Fruit fly (Drosophila melanogaster) whole organism, embryonic: Measurements from ENCODE around the gene Tgt.

Source experiments
- BtbVII ChIP-seq: fragments of 200-800 bp; sonication (Bioruptor generic); optimal IDR thresholded peaks from 3 replicates; lab custom pipeline; 2017; ENCODE audit warnings: missing biosample characterization, mild to moderate bottlenecking, missing genetic modification characterization
- CG10979 ChIP-seq: fragments of 200-800 bp; sonication (Bioruptor generic); optimal IDR thresholded peaks from 2 replicates; lab custom pipeline; 2018; ENCODE audit warnings: missing biosample characterization, mild to moderate bottlenecking, missing genetic modification characterization, moderate library complexity
- CG11456 ChIP-seq: fragments of 200-800 bp; sonication (Bioruptor generic); IDR thresholded peaks from 3 replicates; pipeline ENCODE4 v1.3.6; 2022; ENCODE audit warnings: missing biosample characterization, missing genetic modification characterization
- CG12299 ChIP-seq: fragments of 200-800 bp; sonication (Bioruptor generic); optimal IDR thresholded peaks from 2 replicates; lab custom pipeline; 2018; ENCODE audit warnings: missing biosample characterization, mild to moderate bottlenecking, missing genetic modification characterization
- CG12391 ChIP-seq: fragments of 200-800 bp; sonication (Bioruptor generic); optimal IDR thresholded peaks from 3 replicates; lab custom pipeline; 2018; ENCODE audit warnings: missing biosample characterization, mild to moderate bottlenecking, missing genetic modification characterization, moderate library complexity
- CG12744 ChIP-seq: fragments of 200-800 bp; sonication (Bioruptor generic); optimal IDR thresholded peaks from 2 replicates; lab custom pipeline; 2016; ENCODE audit warnings: missing biosample characterization, missing genetic modification characterization
- CG13424 ChIP-seq: fragments of 200-800 bp; sonication (Bioruptor generic); optimal IDR thresholded peaks from 2 replicates; lab custom pipeline; 2019; ENCODE audit warnings: missing biosample characterization, mild to moderate bottlenecking, missing genetic modification characterization, moderate library complexity
- CG14667 ChIP-seq: fragments of 200-800 bp; sonication (Bioruptor generic); IDR thresholded peaks from 2 replicates; pipeline ENCODE4 v1.3.6; 2022; ENCODE audit warnings: missing biosample characterization, missing genetic modification characterization
- CG14710 ChIP-seq: fragments of 200-800 bp; sonication (Bioruptor generic); optimal IDR thresholded peaks from 3 replicates; lab custom pipeline; 2019; ENCODE audit warnings: missing biosample characterization, mild to moderate bottlenecking, missing genetic modification characterization, moderate library complexity
- CG1529 ChIP-seq: fragments of 200-800 bp; sonication (Bioruptor generic); optimal IDR thresholded peaks from 3 replicates; lab custom pipeline; 2018; ENCODE audit warnings: missing biosample characterization, missing genetic modification characterization
- CG1602 ChIP-seq: fragments of 200-800 bp; sonication (Bioruptor generic); optimal IDR thresholded peaks from 3 replicates; lab custom pipeline; 2016; ENCODE audit warnings: missing biosample characterization, missing genetic modification characterization
- CG16815 ChIP-seq: fragments of 200-800 bp; sonication (Bioruptor generic); optimal IDR thresholded peaks from 3 replicates; lab custom pipeline; 2017; ENCODE audit warnings: missing biosample characterization, mild to moderate bottlenecking, missing genetic modification characterization
- CG1832 ChIP-seq: fragments of 200-800 bp; sonication (Bioruptor generic); optimal IDR thresholded peaks from 2 replicates; lab custom pipeline; 2017; ENCODE audit warnings: missing biosample characterization, mild to moderate bottlenecking, missing genetic modification characterization, inconsistent platforms
- CG2120 ChIP-seq: fragments of 200-800 bp; sonication (Bioruptor generic); optimal IDR thresholded peaks from 3 replicates; lab custom pipeline; 2016; ENCODE audit warnings: missing biosample characterization, missing genetic modification characterization
- CG31441 ChIP-seq: fragments of 200-800 bp; sonication (Bioruptor generic); IDR thresholded peaks from 2 replicates; pipeline ENCODE4 v1.3.6; 2022; ENCODE audit warnings: missing biosample characterization, missing genetic modification characterization
- CG4854 ChIP-seq: fragments of 200-800 bp; sonication (Bioruptor generic); optimal IDR thresholded peaks from 2 replicates; lab custom pipeline; 2016; ENCODE audit warnings: missing biosample characterization, missing genetic modification characterization, inconsistent platforms
- CG6272 ChIP-seq: fragments of 200-800 bp; sonication (Bioruptor generic); IDR thresholded peaks from 2 replicates; pipeline ENCODE4 v1.3.6; 2022; ENCODE audit warnings: missing biosample characterization, missing genetic modification characterization
- CG6791 ChIP-seq: fragments of 200-800 bp; sonication (Bioruptor generic); IDR thresholded peaks from 3 replicates; pipeline ENCODE4 v1.3.6; 2022; ENCODE audit warnings: missing biosample characterization, missing genetic modification characterization; ENCODE audit not compliant: partially characterized antibody
- CG7987 ChIP-seq: fragments of 200-800 bp; sonication (Bioruptor generic); optimal IDR thresholded peaks from 2 replicates; lab custom pipeline; 2018; ENCODE audit warnings: missing biosample characterization, mild to moderate bottlenecking, missing genetic modification characterization, moderate library complexity
- CG8924 ChIP-seq: fragments of 200-800 bp; optimal IDR thresholded peaks from 3 replicates; lab custom pipeline; 2019; ENCODE audit warnings: missing biosample characterization, mild to moderate bottlenecking, missing genetic modification characterization, moderate library complexity
- CHES-1-like ChIP-seq: fragments of 200-800 bp; sonication (Bioruptor generic); optimal IDR thresholded peaks from 2 replicates; lab custom pipeline; 2016; ENCODE audit warnings: missing biosample characterization, missing genetic modification characterization
- Dek ChIP-seq: fragments of 200-800 bp; sonication (Bioruptor generic); optimal IDR thresholded peaks from 3 replicates; lab custom pipeline; 2019; ENCODE audit warnings: missing biosample characterization, mild to moderate bottlenecking, missing genetic modification characterization, moderate library complexity
- Gsc ChIP-seq: fragments of 200-800 bp; sonication (Bioruptor generic); IDR thresholded peaks from 2 replicates; pipeline ENCODE4 v1.3.6; 2022; ENCODE audit warnings: missing biosample characterization, missing genetic modification characterization
- HLH4C ChIP-seq: fragments of 200-800 bp; sonication (Bioruptor generic); IDR thresholded peaks from 3 replicates; pipeline ENCODE4 v1.3.6; 2022; ENCODE audit warnings: missing biosample characterization, missing genetic modification characterization; ENCODE audit not compliant: partially characterized antibody
- HLH54F ChIP-seq: fragments of 200-800 bp; sonication (Bioruptor generic); optimal IDR thresholded peaks from 3 replicates; lab custom pipeline; 2016; ENCODE audit warnings: missing biosample characterization, missing genetic modification characterization
- Hmx ChIP-seq: fragments of 200-800 bp; sonication (Bioruptor generic); optimal IDR thresholded peaks from 2 replicates; lab custom pipeline; 2016; ENCODE audit warnings: missing biosample characterization, missing genetic modification characterization
- Hr39 ChIP-seq: fragments of >200 bp; optimal IDR thresholded peaks from 2 replicates; lab custom pipeline; 2017
- Hr78 ChIP-seq, 2 experiments: fragments of 200-800 bp in 1 of 2; fragments of >200 bp in 1 of 2; sonication (Bioruptor generic) in 1 of 2; optimal IDR thresholded peaks; 2 replicates each; lab custom pipeline; 2017 to 2019; ENCODE audit warnings: missing biosample characterization in 2 of 2, missing genetic modification characterization in 2 of 2, mild to moderate bottlenecking in 1 of 2, moderate library complexity in 1 of 2
- NC2α ChIP-seq: fragments of 200-800 bp; sonication (Bioruptor generic); optimal IDR thresholded peaks from 2 replicates; lab custom pipeline; 2016; ENCODE audit warnings: missing biosample characterization, missing genetic modification characterization
- Poxn ChIP-seq: fragments of 200-800 bp; sonication (Bioruptor generic); IDR thresholded peaks from 2 replicates; pipeline ENCODE4 v1.3.6; 2022; ENCODE audit warnings: missing biosample characterization, missing genetic modification characterization
- Sin3A ChIP-seq: fragments of >200 bp; optimal IDR thresholded peaks from 2 replicates; lab custom pipeline; 2018
- Sry-δ ChIP-seq: fragments of 200-800 bp; sonication (Bioruptor generic); optimal IDR thresholded peaks from 2 replicates; lab custom pipeline; 2016; ENCODE audit warnings: missing biosample characterization, missing genetic modification characterization
- aop ChIP-seq: fragments of 200-800 bp; sonication (Bioruptor generic); IDR thresholded peaks from 2 replicates; pipeline ENCODE4 v1.3.6; 2022; ENCODE audit warnings: missing biosample characterization, missing genetic modification characterization
- bowl ChIP-seq: fragments of 200-800 bp; sonication (Bioruptor generic); IDR thresholded peaks from 2 replicates; pipeline ENCODE4 v1.3.6; 2022; ENCODE audit warnings: missing biosample characterization, missing genetic modification characterization
- caup ChIP-seq: fragments of 200-800 bp; sonication (Bioruptor generic); optimal IDR thresholded peaks from 3 replicates; lab custom pipeline; 2017; ENCODE audit warnings: missing biosample characterization, mild to moderate bottlenecking, missing genetic modification characterization, moderate library complexity; ENCODE audit not compliant: severe bottlenecking
- chm ChIP-seq: fragments of 200-800 bp; sonication (Bioruptor generic); IDR thresholded peaks from 2 replicates; pipeline ENCODE4 v1.3.6; 2022; ENCODE audit warnings: missing biosample characterization, missing genetic modification characterization
- dan ChIP-seq: fragments of 200-800 bp; sonication (Bioruptor generic); IDR thresholded peaks from 2 replicates; pipeline ENCODE4 v1.3.6; 2022; ENCODE audit warnings: missing biosample characterization, missing genetic modification characterization
- esg ChIP-seq: fragments of 200-800 bp; sonication (Bioruptor generic); conservative IDR thresholded peaks from 2 replicates; pipeline ENCODE4 v1.3.6; 2022; ENCODE audit warnings: missing biosample characterization, missing genetic modification characterization
- ind ChIP-seq: fragments of 200-800 bp; sonication (Bioruptor generic); optimal IDR thresholded peaks from 3 replicates; lab custom pipeline; 2016; ENCODE audit warnings: missing biosample characterization, missing genetic modification characterization
- lmd ChIP-seq: fragments of 200-800 bp; sonication (Bioruptor generic); IDR thresholded peaks from 2 replicates; pipeline ENCODE4 v1.3.6; 2022; ENCODE audit warnings: missing biosample characterization, missing genetic modification characterization
- nom ChIP-seq: fragments of 200-800 bp; sonication (Bioruptor generic); optimal IDR thresholded peaks from 2 replicates; lab custom pipeline; 2017; ENCODE audit warnings: missing biosample characterization, missing genetic modification characterization, mild to moderate bottlenecking, moderate library complexity, missing genetic modification reagents
- oc ChIP-seq: fragments of 200-800 bp; sonication (Bioruptor generic); optimal IDR thresholded peaks from 2 replicates; lab custom pipeline; 2018; ENCODE audit warnings: missing biosample characterization, mild to moderate bottlenecking, missing genetic modification characterization, moderate library complexity
- p53 ChIP-seq: fragments of 200-800 bp; sonication (Bioruptor generic); optimal IDR thresholded peaks from 2 replicates; lab custom pipeline; 2016; ENCODE audit warnings: missing biosample characterization, missing genetic modification characterization
- pan ChIP-seq, 4 experiments: fragments of >200 bp in 3 of 4; fragments of 200-800 bp in 1 of 4; sonication (Bioruptor generic) in 1 of 4; optimal IDR thresholded peaks in 3 of 4; IDR thresholded peaks in 1 of 4; 2 replicates each; pipeline versions ENCODE4 v1.3.6 to Lab custom; 2017 to 2022; ENCODE audit warnings: missing biosample characterization in 2 of 4, missing genetic modification characterization in 2 of 4, mixed read lengths in 1 of 4
- pum ChIP-seq: fragments of 200-800 bp; sonication (Bioruptor generic); optimal IDR thresholded peaks from 2 replicates; lab custom pipeline; 2016; ENCODE audit warnings: missing biosample characterization, missing genetic modification characterization
- sc ChIP-seq, 3 experiments: fragments of >200 bp in 2 of 3; fragments of 200-800 bp in 1 of 3; sonication (Bioruptor generic) in 1 of 3; optimal IDR thresholded peaks; 2 replicates in 2 of 3; 3 replicates in 1 of 3; lab custom pipeline; 2017; ENCODE audit warnings: mild to moderate bottlenecking in 1 of 3, missing biosample characterization in 1 of 3, missing genetic modification characterization in 1 of 3, missing genetic modification reagents in 1 of 3
- tin ChIP-seq: fragments of 200-800 bp; sonication (Bioruptor generic); optimal IDR thresholded peaks from 3 replicates; lab custom pipeline; 2016; ENCODE audit warnings: missing biosample characterization, missing genetic modification characterization
- tx ChIP-seq: fragments of 200-800 bp; sonication (Bioruptor generic); optimal IDR thresholded peaks from 2 replicates; lab custom pipeline; 2016; ENCODE audit warnings: missing biosample characterization, missing genetic modification characterization
- wor ChIP-seq: fragments of 200-800 bp; sonication (Bioruptor generic); IDR thresholded peaks from 2 replicates; pipeline ENCODE4 v1.3.6; 2022; ENCODE audit warnings: missing biosample characterization, missing genetic modification characterization
- zf30C ChIP-seq: fragments of 200-800 bp; sonication (Bioruptor generic); optimal IDR thresholded peaks from 3 replicates; lab custom pipeline; 2018; ENCODE audit warnings: missing biosample characterization, mild to moderate bottlenecking, missing genetic modification characterization
- zfh1 ChIP-seq: fragments of 200-800 bp; sonication (Bioruptor generic); IDR thresholded peaks from 3 replicates; pipeline ENCODE4 v1.3.6; 2022; ENCODE audit warnings: missing biosample characterization, missing genetic modification characterization
- zfh2 ChIP-seq: fragments of 200-800 bp; sonication (Bioruptor generic); optimal IDR thresholded peaks from 2 replicates; lab custom pipeline; 2016; ENCODE audit warnings: missing biosample characterization, missing genetic modification characterization

Tgt gene

DNA sequence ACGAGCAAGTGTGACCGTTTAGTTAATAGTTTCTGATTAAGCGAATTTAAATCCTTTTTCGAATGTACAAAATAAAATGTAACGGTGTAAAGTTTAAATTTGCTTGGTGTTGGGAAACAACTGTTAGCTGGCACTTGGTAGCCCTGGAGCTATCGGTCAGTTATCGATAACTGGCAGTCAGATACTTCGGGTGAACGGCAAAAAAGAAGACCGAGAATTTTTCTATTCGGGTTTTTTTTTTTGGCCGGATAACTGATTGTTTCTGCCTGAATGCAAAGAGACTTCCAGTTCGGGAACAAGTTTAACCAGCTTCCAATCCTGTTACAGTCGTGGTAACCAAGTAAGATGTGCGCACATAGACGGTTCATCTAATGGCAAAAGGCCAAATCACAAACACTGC, 6.3 kb upstream of the Tgt start, which contains the start of gene CG4896 (continued):
- TF ChIP-seq CG14710 (tag; lab: Kevin White, UChicago) (peak; percentile 25), CG11456 (GFP tag; lab: Robert Waterston, UW) (no peak), aop (GFP tag; lab: Robert Waterston, UW) (no peak), pum (GFP tag; lab: Kevin White, UChicago) (no peak), Hr78 (GFP tag; optimal IDR thresholded peaks at IDR 0.05; lab: Kevin White, UChicago) (no peak), p53 (no peak), CG1602 (GFP tag; lab: Kevin White, UChicago) (no peak), CG6791 (GFP tag; lab: Robert Waterston, UW) (peak; percentile 69), wor (no peak), chm (GFP tag; lab: Robert Waterston, UW) (no peak), Hr39 (no peak), Hmx (no peak), CG10979 (no peak), NC2α (no peak), CG6272 (GFP tag; lab: Robert Waterston, UW) (no peak), zf30C (GFP tag; lab: Kevin White, UChicago) (no peak), CG31441 (no peak), zfh2 (GFP tag; lab: Kevin White, UChicago) (peak; percentile 36), CHES-1-like (no peak), CG12299 (no peak), nom (GFP tag; lab: Kevin White, UChicago) (no peak), sc (optimal IDR thresholded peaks at IDR 0.05; lab: Kevin White, UChicago) (no peak), sc (GFP tag; optimal IDR thresholded peaks at IDR 0.05; lab: Kevin White, UChicago) (no peak), caup (GFP tag; lab: Kevin White, UChicago) (no peak), esg (GFP tag; lab: Robert Waterston, UW) (no peak), CG2120 (GFP tag; lab: Kevin White, UChicago) (no peak), oc (tag; lab: Kevin White, UChicago) (no peak), tin (GFP tag; lab: Kevin White, UChicago) (no peak), lmd (GFP tag; lab: Robert Waterston, UW) (no peak), BtbVII (no peak), CG12744 (GFP tag; lab: Kevin White, UChicago) (no peak), HLH4C (GFP tag; lab: Robert Waterston, UW) (peak; percentile 66), Gsc (no peak), CG7987 (no peak), bowl (no peak), pan (optimal IDR thresholded peaks at IDR 0.05; lab: Kevin White, UChicago) (no peak), pan (GFP tag; optimal IDR thresholded peaks at IDR 0.05 in 1 of 2, IDR thresholded peaks at IDR 0.05 in 1 of 2) (no peak), CG12391 (tag; lab: Kevin White, UChicago) (no peak), ind (GFP tag; lab: Kevin White, UChicago) (no peak), CG4854 (GFP tag; lab: Kevin White, UChicago) (no peak), Sin3A (lab: Kevin White, UChicago) (peak; percentile 29), CG1832 (GFP tag; lab: Kevin White, UChicago) (no peak), tx (GFP tag; lab: Kevin White, UChicago) (no peak), zfh1 (GFP tag; lab: Robert Waterston, UW) (no peak), Dek (tag; lab: Kevin White, UChicago) (no peak), Poxn (GFP tag; lab: Robert Waterston, UW) (no peak), CG14667 (GFP tag; lab: Robert Waterston, UW) (no peak), Sry-δ (GFP tag; lab: Kevin White, UChicago) (peak; percentile 74), CG13424 (tag; lab: Kevin White, UChicago) (no peak), CG16815 (GFP tag; lab: Kevin White, UChicago) (no peak), CG1529 (GFP tag; lab: Kevin White, UChicago) (no peak), CG8924 (tag; lab: Kevin White, UChicago) (no peak), HLH54F (GFP tag; lab: Kevin White, UChicago) (no peak), dan (GFP tag; lab: Robert Waterston, UW) (no peak)
